Fruit fly (Drosophila melanogaster): ENCODE results near the gene Spn.
A peak's percentile ranks its signal among the peaks of the same experiment; 100 is the strongest.

Gene Spn

DNA sequence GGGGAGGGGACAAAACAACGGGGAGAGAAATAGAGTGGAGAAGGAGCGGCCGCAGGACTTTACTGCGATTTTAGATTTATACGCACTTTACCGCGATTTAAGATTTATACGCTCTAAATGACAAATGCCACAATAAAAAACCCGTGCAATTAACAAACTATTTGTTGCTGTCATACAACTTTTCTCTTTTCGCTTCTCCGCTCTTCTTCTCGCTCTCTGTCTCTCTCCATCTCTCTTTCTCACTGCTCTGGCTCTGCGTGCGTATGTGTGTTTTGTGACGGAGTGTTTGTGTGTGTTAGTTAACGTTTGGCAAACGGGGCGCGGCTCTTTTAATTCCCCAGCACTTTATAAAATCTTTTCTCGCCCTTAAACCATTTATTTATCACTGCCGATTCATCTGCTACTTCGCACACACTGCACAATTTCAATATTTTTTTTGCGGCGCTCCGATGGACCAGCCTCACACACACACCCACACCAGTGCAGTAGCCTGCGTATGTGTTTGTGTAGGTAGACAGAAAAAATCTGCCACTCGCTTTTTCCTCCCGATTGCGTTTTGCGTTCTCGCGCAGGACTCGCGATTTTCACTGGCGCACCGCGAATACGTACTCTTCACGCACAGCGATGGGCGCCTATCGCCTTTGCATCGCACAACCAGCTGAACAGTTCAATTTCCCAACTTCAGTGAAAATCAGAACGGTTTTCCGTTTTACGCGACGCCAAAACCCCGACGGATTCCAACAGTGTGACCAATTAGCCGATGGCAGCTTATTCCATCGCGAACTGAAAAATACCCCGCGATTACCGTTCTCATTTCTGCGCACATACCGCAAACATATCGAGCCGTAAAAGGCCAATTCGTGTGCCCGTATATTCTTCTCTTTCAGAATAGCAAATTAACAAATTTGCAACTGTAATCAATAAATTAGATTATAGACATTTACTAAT, 32.0 kb upstream of the Spn start, which contains the start of gene msn (continued):
- TF ChIP-seq CG6813 (GFP tag; optimal IDR thresholded peaks at IDR 0.05) (peak; percentile 37), CG17802 (tag; optimal IDR thresholded peaks at IDR 0.05) (peak; percentile 23), crol (GFP tag; IDR thresholded peaks at IDR 0.05) (peak; percentile 11; the same call in 1 of the 2 replicates), Fer1 (GFP tag; optimal IDR thresholded peaks at IDR 0.05) (peak; percentile 77), Hand (GFP tag; optimal IDR thresholded peaks at IDR 0.05) (peak; percentile 66), run (tag; optimal IDR thresholded peaks at IDR 0.05) (no peak), dmrt11E (tag; optimal IDR thresholded peaks at IDR 0.05) (no peak), CG4617 (GFP tag; optimal IDR thresholded peaks at IDR 0.05; ENCODE audit: borderline replicate concordance) (peak; percentile 59), Nf-YB (GFP tag; optimal IDR thresholded peaks at IDR 0.05) (peak; percentile 41), CG16813 (GFP tag; IDR thresholded peaks at IDR 0.05; ENCODE audit: partially characterized antibody) (peak; percentile 40; the same call in 1 of the 3 replicates), CG14014 (GFP tag; IDR thresholded peaks at IDR 0.05) (peak; percentile 40; the same call in 1 of the 2 replicates), CG6272 (GFP tag; IDR thresholded peaks at IDR 0.05) (peak; percentile 21; the same call in 1 of the 2 replicates), CG11456 (GFP tag; IDR thresholded peaks at IDR 0.05) (0 out of 3 replicates have a peak, but pooled peaks have one; percentile 37), CG1832 (GFP tag; optimal IDR thresholded peaks at IDR 0.05) (peak; percentile 47), CG11695 (GFP tag; IDR thresholded peaks at IDR 0.05) (no peak), CG1647 (GFP tag; optimal IDR thresholded peaks at IDR 0.05) (no peak), CG33213 (GFP tag; optimal IDR thresholded peaks at IDR 0.05) (peak; percentile 63), CG7745 (tag; optimal IDR thresholded peaks at IDR 0.05) (no peak), CG11504 (tag; optimal IDR thresholded peaks at IDR 0.05) (no peak), gsb (GFP tag; IDR thresholded peaks at IDR 0.05) (0 out of 2 replicates have a peak, but pooled peaks have one; percentile 29), sima (GFP tag; optimal IDR thresholded peaks at IDR 0.05) (no peak), Atf-2 (GFP tag; optimal IDR thresholded peaks at IDR 0.05) (no peak), Ptx1 (GFP tag; IDR thresholded peaks at IDR 0.05) (0 out of 2 replicates have a peak, but pooled peaks have one; percentile 25), CG4707 (GFP tag; optimal IDR thresholded peaks at IDR 0.05) (no peak), CG8924 (tag; optimal IDR thresholded peaks at IDR 0.05) (peak; percentile 57), inv (GFP tag; IDR thresholded peaks at IDR 0.05; ENCODE audit: partially characterized antibody) (peak; percentile 28; the same call in 1 of the 2 replicates), CG9932 (GFP tag; IDR thresholded peaks at IDR 0.05) (peak; percentile 56), CG18011 (GFP tag; optimal IDR thresholded peaks at IDR 0.05) (peak; percentile 6), exex (tag; optimal IDR thresholded peaks at IDR 0.05) (no peak), Hmr (GFP tag; optimal IDR thresholded peaks at IDR 0.05) (peak; percentile 55), gcm (GFP tag; optimal IDR thresholded peaks at IDR 0.05) (peak; percentile 4), Dref (GFP tag; IDR thresholded peaks at IDR 0.05) (peak; percentile 86), CG1024 (GFP tag; IDR thresholded peaks at IDR 0.05) (peak; percentile 5; the same call in 1 of the 2 replicates), Hr78 (GFP tag; optimal IDR thresholded peaks at IDR 0.05) (peak in 1 of 2 experiments; percentile 46), stwl (tag; optimal IDR thresholded peaks at IDR 0.05) (peak; percentile 59), CG12769 (tag; optimal IDR thresholded peaks at IDR 0.05) (peak; percentile 29), E2f1 (GFP tag; IDR thresholded peaks at IDR 0.05) (no peak), CG8478 (optimal IDR thresholded peaks at IDR 0.05) (peak; percentile 90), slbo (GFP tag; IDR thresholded peaks at IDR 0.05) (peak; percentile 11; the same call in 1 of the 2 replicates), sug (tag; optimal IDR thresholded peaks at IDR 0.05) (peak; percentile 38), MBD-R2 (GFP tag; IDR thresholded peaks at IDR 0.05) (peak; percentile 56), zfh1 (GFP tag; IDR thresholded peaks at IDR 0.05) (peak; percentile 67), CG11560 (tag; IDR thresholded peaks at IDR 0.05) (0 out of 3 replicates have a peak, but pooled peaks have one; percentile 45), HHEX (GFP tag; optimal IDR thresholded peaks at IDR 0.05) (peak; percentile 4), gro (GFP tag; optimal IDR thresholded peaks at IDR 0.05) (peak; percentile 50), bcd (GFP tag; optimal IDR thresholded peaks at IDR 0.05) (no peak), chm (GFP tag; IDR thresholded peaks at IDR 0.05) (peak; percentile 85)
